Worm (Caenorhabditis elegans) whole organism, young adult: Measurements from ENCODE around the gene memo-1.

Experiments used
- ama-1 ChIP-seq, 3 experiments: fragments of 150-350 bp in 1 of 3; sonication (generic microtip) in 2 of 3; optimal IDR thresholded peaks; 2 replicates each; lab custom pipeline; 2014 to 2018; ENCODE audit warnings: missing biosample characterization in 2 of 3, missing genetic modification characterization in 2 of 3, missing genetic modification reagents in 2 of 3
- efl-1 ChIP-seq: fragments of 150-350 bp; optimal IDR thresholded peaks from 2 replicates; lab custom pipeline; 2014; ENCODE audit warnings: missing biosample characterization, missing genetic modification reagents, missing genetic modification characterization
- ets-4 ChIP-seq: fragments of 200-800 bp; sonication (Bioruptor generic); optimal IDR thresholded peaks from 2 replicates; lab custom pipeline; 2018; ENCODE audit warnings: mild to moderate bottlenecking, missing genetic modification characterization, missing compliant biosample characterization
- snpc-4 ChIP-seq, 5 experiments: fragments of 150-350 bp in 1 of 5; sonication (generic microtip) in 4 of 5; optimal IDR thresholded peaks; 2 replicates each; lab custom pipeline; 2014 to 2018; ENCODE audit warnings: missing genetic modification characterization in 5 of 5, missing biosample characterization in 3 of 5, antibody characterized with exemption in 2 of 5, mild to moderate bottlenecking in 2 of 5, missing compliant biosample characterization in 2 of 5, missing genotype in 2 of 5, moderate library complexity in 2 of 5, missing genetic modification reagents in 1 of 5
- unc-62 ChIP-seq: fragments of 150-350 bp; optimal IDR thresholded peaks from 2 replicates; lab custom pipeline; 2014; ENCODE audit warnings: missing biosample characterization, missing genetic modification reagents, missing genetic modification characterization

DNA sequence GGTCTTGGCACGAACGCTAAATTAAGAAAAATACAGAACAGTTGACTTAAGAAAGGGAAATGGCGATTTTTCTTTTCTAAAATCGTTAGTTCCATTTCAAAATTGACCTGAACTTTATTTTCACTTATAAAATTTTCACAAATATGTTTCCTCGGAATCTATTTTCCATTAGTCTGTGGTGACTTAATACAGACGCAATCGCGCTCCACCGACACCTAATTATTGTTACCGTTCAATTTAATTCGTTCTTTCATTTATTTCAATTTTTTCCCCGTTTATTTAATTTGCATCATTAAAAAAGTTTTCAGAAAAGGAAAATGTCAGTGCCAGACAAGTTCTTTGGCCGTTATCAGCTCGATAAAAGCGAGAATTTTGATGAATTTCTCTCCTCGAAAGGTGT, 26.7 kb downstream of the memo-1 start, which contains the start of gene lbp-4:
- no peak for TF ChIP-seq unc-62 (GFP tag; lab: Kevin White, UChicago)
- TF ChIP-seq efl-1 (GFP tag; lab: Kevin White, UChicago): no peak
- no peak for TF ChIP-seq snpc-4 (GFP tag; optimal IDR thresholded peaks at IDR 0.05; lab: Kevin White, UChicago)
- no peak for TF ChIP-seq snpc-4 (tag; optimal IDR thresholded peaks at IDR 0.05; lab: Kevin White, UChicago)
- no peak for TF ChIP-seq ets-4 (GFP tag; lab: Kevin White, UChicago)
- TF ChIP-seq ama-1 (optimal IDR thresholded peaks at IDR 0.05; lab: Kevin White, UChicago): no peak
- no peak for TF ChIP-seq ama-1 (GFP tag; optimal IDR thresholded peaks at IDR 0.05; lab: Kevin White, UChicago)
